Fruit fly (Drosophila melanogaster): ENCODE results near the gene Gr10a.

The Gr10a gene

DNA sequence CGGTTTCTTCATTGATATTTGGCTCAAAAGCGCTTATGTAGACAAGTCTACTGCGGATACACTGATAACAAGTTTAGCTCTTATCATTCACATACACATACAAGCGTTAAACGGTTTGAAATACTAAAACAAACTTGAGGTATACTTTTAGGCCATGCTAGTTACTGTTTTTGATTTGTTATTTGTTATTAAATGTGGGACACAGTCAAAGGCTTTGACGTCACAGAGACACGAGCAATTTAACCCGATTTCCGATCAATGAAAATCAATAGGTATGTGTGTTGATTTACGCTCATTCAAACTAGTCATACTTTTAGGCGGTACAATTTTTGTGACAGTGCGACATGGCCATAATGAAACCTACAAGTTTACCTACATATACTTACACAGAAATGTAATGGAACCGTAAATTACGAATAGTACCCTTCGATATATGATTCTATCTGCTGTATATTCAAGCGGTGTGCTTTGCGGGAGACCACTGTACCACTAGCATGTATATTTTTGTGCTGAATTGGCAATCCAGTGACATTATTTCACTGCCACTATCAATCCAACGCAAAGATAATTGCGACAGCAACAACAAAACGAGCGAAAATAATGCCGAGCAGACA lies 29.7 kb upstream of the Gr10a start (continued):
- TF ChIP-seq Ravus (GFP tag; IDR thresholded peaks at IDR 0.05) (peak; percentile 34; the same call in 1 of the 2 replicates), nmo (GFP tag; optimal IDR thresholded peaks at IDR 0.05) (peak; percentile 54), CG11456 (GFP tag; IDR thresholded peaks at IDR 0.05) (peak; percentile 92), CG17829 (tag; optimal IDR thresholded peaks at IDR 0.05) (peak; percentile 2), C15 (GFP tag; IDR thresholded peaks at IDR 0.05) (peak; percentile 76; the same call in 2 of the 3 replicates), schlank (tag; optimal IDR thresholded peaks at IDR 0.05) (peak; percentile 90), CG8281 (tag; optimal IDR thresholded peaks at IDR 0.05) (peak; percentile 29), Xbp1 (GFP tag; optimal IDR thresholded peaks at IDR 0.05) (peak; percentile 78), fru (optimal IDR thresholded peaks at IDR 0.05) (no peak), so (GFP tag; IDR thresholded peaks at IDR 0.05) (0 out of 3 replicates have a peak, but pooled peaks have one; percentile 49), Hr78 (GFP tag; optimal IDR thresholded peaks at IDR 0.05) (peak in 1 of 2 experiments; percentile 32), CG5245 (GFP tag; optimal IDR thresholded peaks at IDR 0.05) (peak; percentile 49), D19A (tag; optimal IDR thresholded peaks at IDR 0.05) (peak; percentile 50), amos (GFP tag; IDR thresholded peaks at IDR 0.05; ENCODE audit: partially characterized antibody) (peak; percentile 11; the same call in 1 of the 2 replicates), Ptx1 (GFP tag; IDR thresholded peaks at IDR 0.05) (peak; percentile 85), CG4820 (GFP tag; optimal IDR thresholded peaks at IDR 0.05) (peak; percentile 41), CG15514 (GFP tag; optimal IDR thresholded peaks at IDR 0.05) (peak; percentile 74), CG42726 (GFP tag; IDR thresholded peaks at IDR 0.05; ENCODE audit: partially characterized antibody) (no peak), her (GFP tag; optimal IDR thresholded peaks at IDR 0.05) (peak; percentile 80), Blimp-1 (GFP tag; optimal IDR thresholded peaks at IDR 0.05) (peak; percentile 29), prd (optimal IDR thresholded peaks at IDR 0.05) (no peak), prd (GFP tag; IDR thresholded peaks at IDR 0.05) (peak; percentile 85), CG17612 (GFP tag; IDR thresholded peaks at IDR 0.05) (peak; percentile 61; the same call in 1 of the 2 replicates), tna (GFP tag; IDR thresholded peaks at IDR 0.05; ENCODE audit: partially characterized antibody) (no peak), CG5953 (GFP tag; IDR thresholded peaks at IDR 0.05) (peak; percentile 61; the same call in 1 of the 2 replicates), eyg (GFP tag; optimal IDR thresholded peaks at IDR 0.05) (peak; percentile 66), run (tag; optimal IDR thresholded peaks at IDR 0.05) (no peak), CG17328 (GFP tag; IDR thresholded peaks at IDR 0.05) (peak; percentile 57), CG16779 (GFP tag; IDR thresholded peaks at IDR 0.05) (peak; percentile 90), Scr (GFP tag; IDR thresholded peaks at IDR 0.05; ENCODE audit: partially characterized antibody) (no peak), CG16815 (GFP tag; optimal IDR thresholded peaks at IDR 0.05) (peak; percentile 75), cwo (GFP tag; optimal IDR thresholded peaks at IDR 0.05) (peak; percentile 83), CG13775 (GFP tag; optimal IDR thresholded peaks at IDR 0.05) (peak; percentile 59), CG7357 (GFP tag; IDR thresholded peaks at IDR 0.05) (peak; percentile 62; the same call in 2 of the 3 replicates), trh (GFP tag; optimal IDR thresholded peaks at IDR 0.05) (no peak), zen (tag; optimal IDR thresholded peaks at IDR 0.05) (peak; percentile 41), CG16813 (GFP tag; IDR thresholded peaks at IDR 0.05; ENCODE audit: partially characterized antibody) (no peak), Max (GFP tag; optimal IDR thresholded peaks at IDR 0.05) (peak; percentile 71), dm (GFP tag; optimal IDR thresholded peaks at IDR 0.05) (peak; percentile 12), hbn (GFP tag; IDR thresholded peaks at IDR 0.05; ENCODE audit: partially characterized antibody) (no peak), ind (GFP tag; optimal IDR thresholded peaks at IDR 0.05) (peak; percentile 89), insv (GFP tag; optimal IDR thresholded peaks at IDR 0.05) (no peak), h (optimal IDR thresholded peaks at IDR 0.05) (no peak), CG1602 (GFP tag; optimal IDR thresholded peaks at IDR 0.05) (peak; percentile 31), abd-A (tag; optimal IDR thresholded peaks at IDR 0.05) (peak; percentile 45), Aef1 (GFP tag; IDR thresholded peaks at IDR 0.05) (peak; percentile 78), knrl (GFP tag; IDR thresholded peaks at IDR 0.05; ENCODE audit: partially characterized antibody) (no peak), stc (GFP tag; IDR thresholded peaks at IDR 0.05) (peak; percentile 73), CG11504 (tag; optimal IDR thresholded peaks at IDR 0.05) (peak; percentile 70)
